Fruit fly (Drosophila melanogaster): ENCODE data around the gene CG4042.

Gene CG4042

dm6 chr3L:20771001-20771890 lies at the start of gene CG4042, which contains the start of gene Pitslre (continued):
- TF ChIP-seq CG43689 (GFP tag; IDR thresholded peaks at IDR 0.05) (no peak), Fer1 (GFP tag; optimal IDR thresholded peaks at IDR 0.05) (peak; percentile 47), ac (GFP tag; optimal IDR thresholded peaks at IDR 0.05) (no peak), CG7928 (GFP tag; optimal IDR thresholded peaks at IDR 0.05) (no peak), CG1832 (GFP tag; optimal IDR thresholded peaks at IDR 0.05) (no peak), mam (GFP tag; optimal IDR thresholded peaks at IDR 0.05) (peak; percentile 53), cato (GFP tag; optimal IDR thresholded peaks at IDR 0.05; ENCODE audit: borderline replicate concordance) (peak; percentile 51), fru (optimal IDR thresholded peaks at IDR 0.05) (no peak), CG42726 (GFP tag; IDR thresholded peaks at IDR 0.05; ENCODE audit: partially characterized antibody) (0 out of 2 replicates have a peak, but pooled peaks have one; percentile 30), CG11247 (GFP tag; IDR thresholded peaks at IDR 0.05) (no peak), schlank (tag; optimal IDR thresholded peaks at IDR 0.05) (no peak), CG32767 (GFP tag; IDR thresholded peaks at IDR 0.05) (no peak), CG11723 (GFP tag; optimal IDR thresholded peaks at IDR 0.05) (no peak), lola (GFP tag; optimal IDR thresholded peaks at IDR 0.05) (peak in 1 of 3 experiments; percentile 20), pho (GFP tag; optimal IDR thresholded peaks at IDR 0.05) (no peak), CG8290 (GFP tag; optimal IDR thresholded peaks at IDR 0.05) (peak; percentile 14), CG8290 (tag; optimal IDR thresholded peaks at IDR 0.05) (peak in 1 of 2 experiments; percentile 28), Sin3A (optimal IDR thresholded peaks at IDR 0.05) (peak; percentile 52), phol (tag; optimal IDR thresholded peaks at IDR 0.05) (peak; percentile 99), salm (tag; optimal IDR thresholded peaks at IDR 0.05) (no peak), repo (GFP tag; optimal IDR thresholded peaks at IDR 0.05) (no peak), ab (GFP tag; optimal IDR thresholded peaks at IDR 0.05) (no peak), CG31441 (GFP tag; IDR thresholded peaks at IDR 0.05) (0 out of 2 replicates have a peak, but pooled peaks have one; percentile 33), sc (optimal IDR thresholded peaks at IDR 0.05) (no peak), sc (GFP tag; optimal IDR thresholded peaks at IDR 0.05) (no peak), oc (tag; optimal IDR thresholded peaks at IDR 0.05) (no peak), CG13123 (GFP tag; optimal IDR thresholded peaks at IDR 0.05) (no peak), zfh1 (GFP tag; IDR thresholded peaks at IDR 0.05) (0 out of 3 replicates have a peak, but pooled peaks have one; percentile 47), Atf3 (GFP tag; optimal IDR thresholded peaks at IDR 0.05) (no peak), CG12236 (GFP tag; optimal IDR thresholded peaks at IDR 0.05) (no peak), z (GFP tag; IDR thresholded peaks at IDR 0.05) (no peak), CG34422 (GFP tag; IDR thresholded peaks at IDR 0.05) (no peak), pb (GFP tag; optimal IDR thresholded peaks at IDR 0.05) (no peak), row (GFP tag; IDR thresholded peaks at IDR 0.05) (peak; percentile 86), pzg (GFP tag; optimal IDR thresholded peaks at IDR 0.05) (peak; percentile 31), CG32772 (GFP tag; IDR thresholded peaks at IDR 0.05) (no peak; the same call in 1 of the 2 replicates), prd (optimal IDR thresholded peaks at IDR 0.05) (no peak), prd (GFP tag; IDR thresholded peaks at IDR 0.05) (no peak), Camta (GFP tag; optimal IDR thresholded peaks at IDR 0.05) (no peak), HHEX (GFP tag; optimal IDR thresholded peaks at IDR 0.05) (no peak), amos (GFP tag; IDR thresholded peaks at IDR 0.05; ENCODE audit: partially characterized antibody) (peak; percentile 55), H15 (GFP tag; IDR thresholded peaks at IDR 0.05) (no peak), Lpt (GFP tag; optimal IDR thresholded peaks at IDR 0.05) (no peak), CG10462 (GFP tag; optimal IDR thresholded peaks at IDR 0.05) (peak; percentile 30), CG15696 (tag; optimal IDR thresholded peaks at IDR 0.05) (no peak), tx (GFP tag; optimal IDR thresholded peaks at IDR 0.05) (no peak), vnd (GFP tag; IDR thresholded peaks at IDR 0.05; ENCODE audit: partially characterized antibody) (peak; percentile 61), inv (GFP tag; IDR thresholded peaks at IDR 0.05; ENCODE audit: partially characterized antibody) (peak; percentile 63), CG10147 (GFP tag; optimal IDR thresholded peaks at IDR 0.05) (peak; percentile 11), tna (GFP tag; IDR thresholded peaks at IDR 0.05; ENCODE audit: partially characterized antibody) (no peak)

Measured in whole organism, embryonic.